Worm (Caenorhabditis elegans): Measurements from ENCODE around the gene T16G12.12.

DNA sequence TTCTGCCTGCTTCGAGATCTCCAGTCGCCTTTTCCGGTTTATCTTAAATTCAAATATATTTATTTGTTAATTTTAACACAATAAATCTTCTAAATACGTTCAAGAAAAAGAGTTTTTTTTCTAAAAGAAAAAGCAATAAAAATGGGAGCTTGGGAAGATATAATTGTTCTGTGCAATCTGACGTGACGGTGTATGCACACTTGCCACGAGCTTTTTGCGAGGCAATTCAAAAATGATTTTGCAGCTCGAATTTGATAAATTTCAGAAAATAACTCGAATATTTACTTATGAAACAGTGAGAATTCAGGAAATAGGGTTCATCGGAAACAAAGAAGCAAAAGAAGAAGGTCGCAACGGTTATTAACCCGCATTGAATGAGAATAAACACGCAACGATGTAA, 39.7 kb downstream of the T16G12.12 start:
- no peak for TF ChIP-seq ama-1 (optimal IDR thresholded peaks at IDR 0.05)
- TF ChIP-seq flt-1 (GFP tag; IDR thresholded peaks at IDR 0.05): no peak
- TF ChIP-seq sea-1 (GFP tag; conservative IDR thresholded peaks at IDR 0.05): no peak
- TF ChIP-seq F13C5.2 (tag; optimal IDR thresholded peaks at IDR 0.05): no peak
- TF ChIP-seq tbx-11 (GFP tag; IDR thresholded peaks at IDR 0.05): no peak
- no peak for TF ChIP-seq B0310.2 (tag; optimal IDR thresholded peaks at IDR 0.05)
- TF ChIP-seq hmbx-1 (tag; optimal IDR thresholded peaks at IDR 0.05): no peak
- TF ChIP-seq ceh-36 (tag; optimal IDR thresholded peaks at IDR 0.05): no peak
- TF ChIP-seq ceh-13 (GFP tag; optimal IDR thresholded peaks at IDR 0.05): no peak
